Worm (Caenorhabditis elegans): ENCODE results near the gene dnj-16.
A peak's percentile ranks its signal among the peaks of the same experiment; 100 is the strongest.

The dnj-16 gene

ce11 chrIII:4196301-4196987 is 5.5 kb downstream of the dnj-16 start (continued):
- TF ChIP-seq hmg-1.2 (GFP tag; IDR thresholded peaks at IDR 0.05) = peak; percentile 66; the same call in 1 of the 2 replicates
- TF ChIP-seq ceh-100 (GFP tag; IDR thresholded peaks at IDR 0.05) = no peak
- TF ChIP-seq madf-3 (GFP tag; IDR thresholded peaks at IDR 0.05) = no peak
- TF ChIP-seq D2030.7 (GFP tag; IDR thresholded peaks at IDR 0.05) = 0 out of 2 replicates have a peak, but pooled peaks have one; percentile 18
- TF ChIP-seq ekl-4 (GFP tag; IDR thresholded peaks at IDR 0.05) = peak; percentile 31; the same call in 1 of the 2 replicates
- no peak for TF ChIP-seq pbrm-1 (GFP tag; IDR thresholded peaks at IDR 0.05)
- no peak for TF ChIP-seq lir-1 (GFP tag; conservative IDR thresholded peaks at IDR 0.05)
- TF ChIP-seq dox-1 (GFP tag; IDR thresholded peaks at IDR 0.05) = 0 out of 2 replicates have a peak, but pooled peaks have one; percentile 20
- TF ChIP-seq K12H6.12 (tag; optimal IDR thresholded peaks at IDR 0.05) = peak; percentile 26
- no peak for TF ChIP-seq attf-3 (GFP tag; conservative IDR thresholded peaks at IDR 0.05)

- no peak for TF ChIP-seq B0336.3 (GFP tag; IDR thresholded peaks at IDR 0.05)
- no peak for TF ChIP-seq C17E4.6 (GFP tag; IDR thresholded peaks at IDR 0.05)
Observed at ce11 chrIII:4196988-4197384, 6.0 kb downstream of the dnj-16 start, which contains the start of gene asd-1. Gene asd-1 (plus strand): TSS chrIII:4197285.

ce11 chrIII:4204072-4204471 is 13.1 kb downstream of the dnj-16 start, which contains the start of the genes pelo-1 and R74.7:
Gene pelo-1 (minus strand): TSS chrIII:4204222.
Gene R74.7 (plus strand): TSS chrIII:4204429.
- TF ChIP-seq attf-3 (GFP tag; conservative IDR thresholded peaks at IDR 0.05) (peak; percentile 89), rcor-1 (GFP tag; IDR thresholded peaks at IDR 0.05) (no peak), tbx-9 (tag; optimal IDR thresholded peaks at IDR 0.05; ENCODE audit: borderline replicate concordance) (no peak), egrh-3 (GFP tag; IDR thresholded peaks at IDR 0.05) (no peak), cebp-1 (GFP tag; IDR thresholded peaks at IDR 0.05) (peak; percentile 70; the same call in 1 of the 2 replicates), cebp-1 (tag; optimal IDR thresholded peaks at IDR 0.05) (peak; percentile 95)

DNA sequence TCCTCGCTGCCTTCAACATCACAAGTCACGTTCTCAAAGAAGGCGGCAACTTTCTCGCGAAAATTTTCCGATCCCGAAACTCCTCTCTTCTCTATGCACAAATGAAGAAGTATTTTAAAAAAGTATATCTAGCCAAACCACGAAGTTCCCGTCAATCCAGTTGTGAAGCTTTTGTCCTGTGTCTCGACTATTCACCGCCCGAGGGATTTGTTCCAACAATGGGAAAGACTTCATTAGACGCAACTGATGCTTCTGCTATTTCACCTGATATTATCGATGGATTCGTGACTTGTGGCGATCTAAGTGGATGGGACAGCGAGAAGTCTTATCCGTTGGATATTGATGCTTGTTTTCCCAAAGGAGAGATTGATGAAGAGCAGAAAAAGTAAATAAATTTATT is 14.0 kb downstream of the dnj-16 start:
- TF ChIP-seq ztf-18 (tag; optimal IDR thresholded peaks at IDR 0.05) (no peak), madf-3 (GFP tag; IDR thresholded peaks at IDR 0.05) (no peak), B0019.2 (GFP tag; conservative IDR thresholded peaks at IDR 0.05) (no peak), nhr-80 (tag; optimal IDR thresholded peaks at IDR 0.05) (no peak), lag-1 (GFP tag; IDR thresholded peaks at IDR 0.05) (no peak), F57A8.1 (GFP tag; optimal IDR thresholded peaks at IDR 0.05) (no peak), Y95B8A.8 (GFP tag; IDR thresholded peaks at IDR 0.05) (no peak), efl-1 (GFP tag; optimal IDR thresholded peaks at IDR 0.05) (no peak), dpl-1 (GFP tag; optimal IDR thresholded peaks at IDR 0.05) (no peak), hlh-12 (tag; optimal IDR thresholded peaks at IDR 0.05) (no peak), ceh-58 (GFP tag; IDR thresholded peaks at IDR 0.05) (no peak), F49E8.2 (tag; optimal IDR thresholded peaks at IDR 0.05; ENCODE audit: insufficient read depth) (no peak), dox-1 (GFP tag; IDR thresholded peaks at IDR 0.05) (no peak), lsy-27 (tag; optimal IDR thresholded peaks at IDR 0.05; ENCODE audit: borderline replicate concordance, insufficient read depth) (no peak)

DNA sequence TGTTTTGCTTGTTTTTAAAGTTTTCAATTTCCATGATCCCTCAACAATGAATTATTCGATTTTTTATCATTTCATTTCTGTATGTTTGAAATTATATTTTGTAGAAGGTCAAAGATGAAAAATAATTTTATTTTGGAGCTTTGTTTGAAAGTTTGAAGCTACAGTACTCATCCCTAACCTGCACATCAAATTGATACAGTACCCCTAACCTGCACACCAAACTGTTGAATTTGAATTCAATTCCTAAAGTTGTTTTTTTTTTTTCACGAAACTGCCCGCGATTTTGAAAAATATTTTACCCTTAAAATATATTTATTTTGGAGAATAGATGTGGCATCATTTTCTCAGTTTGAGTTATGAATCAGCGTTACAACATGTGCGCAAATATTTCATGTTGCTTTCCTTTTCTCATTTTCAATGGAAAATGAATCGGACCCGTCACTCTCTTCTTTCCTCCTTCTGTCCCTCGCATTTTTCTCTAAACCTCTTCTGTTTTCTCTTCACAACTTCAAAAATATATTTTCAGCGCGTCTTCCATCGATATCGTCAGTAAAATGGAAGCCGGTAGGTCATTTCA is 14.9 kb downstream of the dnj-16 start, which contains the start of gene R74.8:
TSS of gene R74.8 (plus strand) at position 527 of the 577 bp plus-strand sequence.
- TF ChIP-seq efl-1 (GFP tag; optimal IDR thresholded peaks at IDR 0.05) (peak; percentile 72), F37B4.10 (GFP tag; IDR thresholded peaks at IDR 0.05) (no peak), tbp1 (GFP tag; optimal IDR thresholded peaks at IDR 0.05) (peak; percentile 16), nhr-27 (tag; optimal IDR thresholded peaks at IDR 0.05) (no peak), F33H1.4 (GFP tag; IDR thresholded peaks at IDR 0.05) (peak; percentile 72), D2030.7 (GFP tag; IDR thresholded peaks at IDR 0.05) (peak; percentile 64; the same call in 1 of the 2 replicates), T07F8.4 (tag; optimal IDR thresholded peaks at IDR 0.05) (no peak), K11D2.4 (GFP tag; IDR thresholded peaks at IDR 0.05) (no peak), lin-35 (GFP tag; optimal IDR thresholded peaks at IDR 0.05) (peak in 1 of 3 experiments; percentile 29), madf-6 (GFP tag; IDR thresholded peaks at IDR 0.05) (peak; percentile 88), B0035.1 (tag; optimal IDR thresholded peaks at IDR 0.05) (no peak), Y95B8A.8 (GFP tag; IDR thresholded peaks at IDR 0.05) (no peak), xnd-1 (tag; optimal IDR thresholded peaks at IDR 0.05) (peak; percentile 70), snpc-4 (GFP tag; optimal IDR thresholded peaks at IDR 0.05) (no peak), snpc-4 (tag; optimal IDR thresholded peaks at IDR 0.05) (no peak), nhr-80 (tag; optimal IDR thresholded peaks at IDR 0.05) (no peak)
